Worm (Caenorhabditis elegans) whole organism, early embryonic: ENCODE results near the gene C45G9.2.

Experiments used
- ama-1 ChIP-seq: fragments of 150-350 bp; optimal IDR thresholded peaks from 2 replicates; lab custom pipeline; 2014
- ets-7 ChIP-seq: sonication (generic microtip); optimal IDR thresholded peaks from 2 replicates; lab custom pipeline; 2016; ENCODE audit warnings: missing genotype, missing genetic modification characterization, missing compliant biosample characterization
- flt-1 ChIP-seq: fragments of 200-800 bp; sonication (Bioruptor generic); IDR thresholded peaks from 2 replicates; pipeline ENCODE4 v1.3.6; 2022; ENCODE audit warnings: missing genetic modification characterization, missing compliant biosample characterization
- hnd-1 ChIP-seq: sonication (generic microtip); optimal IDR thresholded peaks from 2 replicates; lab custom pipeline; 2016; ENCODE audit warnings: missing genetic modification characterization, missing compliant biosample characterization
- pes-1 ChIP-seq: fragments of 200-800 bp; sonication (Bioruptor generic); IDR thresholded peaks from 2 replicates; pipeline ENCODE4 v1.3.6; 2022; ENCODE audit warnings: missing genetic modification reagents, missing genetic modification characterization, missing compliant biosample characterization
- scrt-1 ChIP-seq: fragments of 200-800 bp; sonication (Bioruptor generic); IDR thresholded peaks from 2 replicates; pipeline ENCODE4 v1.3.6; 2022; ENCODE audit warnings: missing genetic modification characterization, missing compliant biosample characterization
- sea-1 ChIP-seq: fragments of 200-800 bp; sonication (Bioruptor generic); conservative IDR thresholded peaks from 2 replicates; pipeline ENCODE4 v1.3.6; 2022; ENCODE audit warnings: missing genetic modification characterization, missing compliant biosample characterization
- tbx-11 ChIP-seq: fragments of 200-800 bp; sonication (Bioruptor generic); IDR thresholded peaks from 2 replicates; pipeline ENCODE4 v1.3.6; 2022; ENCODE audit warnings: missing genetic modification characterization, missing compliant biosample characterization
- tbx-37 ChIP-seq: fragments of 200-800 bp; sonication (Bioruptor generic); conservative IDR thresholded peaks from 2 replicates; pipeline ENCODE4 v1.3.6; 2022; ENCODE audit warnings: missing genetic modification reagents, missing genetic modification characterization, missing compliant biosample characterization
- tra-4 ChIP-seq: sonication (generic microtip); optimal IDR thresholded peaks from 2 replicates; lab custom pipeline; 2017; ENCODE audit warnings: missing genetic modification characterization, missing compliant biosample characterization

ce11 chrIII:5047175-5047574 lies 21.7 kb upstream of the C45G9.2 start, which contains the start of gene txbp-3:
- TF ChIP-seq tbx-37 (GFP tag; lab: Robert Waterston, UW) (no peak), ama-1 (lab: Kevin White, UChicago) (no peak), pes-1 (no peak), hnd-1 (tag; lab: Kevin White, UChicago) (no peak), tra-4 (no peak), sea-1 (GFP tag; lab: Robert Waterston, UW) (no peak), ets-7 (tag; lab: Kevin White, UChicago) (no peak), flt-1 (GFP tag; lab: Robert Waterston, UW) (no peak), scrt-1 (GFP tag; lab: Robert Waterston, UW) (no peak), tbx-11 (GFP tag; lab: Robert Waterston, UW) (no peak)
